Fruit fly (Drosophila melanogaster): Measurements from ENCODE around the gene CG31533.

The CG31533 gene

dm6 chr3R:14122347-14122812, 34.9 kb downstream of the CG31533 start, which contains the start of the genes Abi and twf (continued):
- peak; percentile 54 for TF ChIP-seq E2f2 (GFP tag; IDR thresholded peaks at IDR 0.05)
- TF ChIP-seq CG18599 (GFP tag; optimal IDR thresholded peaks at IDR 0.05), result peak; percentile 67
- TF ChIP-seq CG34376 (GFP tag; optimal IDR thresholded peaks at IDR 0.05), result peak; percentile 56
- TF ChIP-seq CG4404 (GFP tag; IDR thresholded peaks at IDR 0.05), result peak; percentile 52; the same call in 1 of the 2 replicates
- peak; percentile 11 for TF ChIP-seq CG3838 (GFP tag; optimal IDR thresholded peaks at IDR 0.05)
- peak; percentile 45 for TF ChIP-seq pum (GFP tag; optimal IDR thresholded peaks at IDR 0.05)
- no peak for TF ChIP-seq pan (optimal IDR thresholded peaks at IDR 0.05)
- TF ChIP-seq pan (GFP tag; optimal IDR thresholded peaks at IDR 0.05 in 1 of 2, IDR thresholded peaks at IDR 0.05 in 1 of 2), result peak in 1 of 2 experiments; percentile 77
- TF ChIP-seq CG8388 (GFP tag; optimal IDR thresholded peaks at IDR 0.05), result peak; percentile 60
- peak; percentile 74 for TF ChIP-seq CG2712 (tag; optimal IDR thresholded peaks at IDR 0.05)
- no peak for TF ChIP-seq GATAe (GFP tag; conservative IDR thresholded peaks at IDR 0.05)
- TF ChIP-seq CG32532 (GFP tag; IDR thresholded peaks at IDR 0.05), result peak; percentile 59
- no peak for TF ChIP-seq CG8765 (GFP tag; IDR thresholded peaks at IDR 0.05)
- peak in 1 of 2 experiments; percentile 79 for TF ChIP-seq insv (GFP tag; optimal IDR thresholded peaks at IDR 0.05)
- no peak for TF ChIP-seq Hey (tag; optimal IDR thresholded peaks at IDR 0.05)
- TF ChIP-seq CG10462 (GFP tag; optimal IDR thresholded peaks at IDR 0.05), result peak; percentile 39
- peak; percentile 42 for TF ChIP-seq gro (GFP tag; optimal IDR thresholded peaks at IDR 0.05)
- TF ChIP-seq esg (GFP tag; conservative IDR thresholded peaks at IDR 0.05), result peak; percentile 39
- TF ChIP-seq CG4328 (GFP tag; optimal IDR thresholded peaks at IDR 0.05), result no peak
- no peak for TF ChIP-seq CG14965 (GFP tag; optimal IDR thresholded peaks at IDR 0.05; ENCODE audit: borderline replicate concordance)
- TF ChIP-seq CG4360 (GFP tag; IDR thresholded peaks at IDR 0.05), result no peak
- peak; percentile 28; the same call in 1 of the 2 replicates for TF ChIP-seq Awh (GFP tag; IDR thresholded peaks at IDR 0.05)
- peak; percentile 45 for TF ChIP-seq HLH3B (GFP tag; IDR thresholded peaks at IDR 0.05)
- peak; percentile 29 for TF ChIP-seq CG1647 (GFP tag; optimal IDR thresholded peaks at IDR 0.05)
- TF ChIP-seq slp2 (GFP tag; optimal IDR thresholded peaks at IDR 0.05), result peak; percentile 50
- TF ChIP-seq ttk (GFP tag; IDR thresholded peaks at IDR 0.05), result peak; percentile 41
- TF ChIP-seq Bdp1 (GFP tag; optimal IDR thresholded peaks at IDR 0.05), result peak; percentile 62
- peak; percentile 57 for TF ChIP-seq CG18476 (GFP tag; optimal IDR thresholded peaks at IDR 0.05)
- no peak; the same call in 2 of the 3 replicates for TF ChIP-seq croc (GFP tag; conservative IDR thresholded peaks at IDR 0.05)
- TF ChIP-seq pb (GFP tag; optimal IDR thresholded peaks at IDR 0.05), result no peak
- no peak for TF ChIP-seq CG43689 (GFP tag; IDR thresholded peaks at IDR 0.05)
- TF ChIP-seq CG10321 (GFP tag; IDR thresholded peaks at IDR 0.05), result no peak
- TF ChIP-seq Lim3 (GFP tag; IDR thresholded peaks at IDR 0.05), result no peak
- no peak for TF ChIP-seq eve (GFP tag; optimal IDR thresholded peaks at IDR 0.05)
- TF ChIP-seq CG16863 (GFP tag; optimal IDR thresholded peaks at IDR 0.05), result peak; percentile 59
- no peak for TF ChIP-seq CG1792 (GFP tag; optimal IDR thresholded peaks at IDR 0.05)
- TF ChIP-seq pzg (GFP tag; optimal IDR thresholded peaks at IDR 0.05), result peak; percentile 52
- TF ChIP-seq vvl (GFP tag; IDR thresholded peaks at IDR 0.05), result peak; percentile 81
- TF ChIP-seq CG10431 (GFP tag; optimal IDR thresholded peaks at IDR 0.05), result no peak
- TF ChIP-seq CG10959 (GFP tag; IDR thresholded peaks at IDR 0.05), result no peak
- TF ChIP-seq Antp (GFP tag; optimal IDR thresholded peaks at IDR 0.05), result no peak
- no peak for TF ChIP-seq unc-4 (GFP tag; IDR thresholded peaks at IDR 0.05; ENCODE audit: partially characterized antibody)
- no peak for TF ChIP-seq knrl (GFP tag; IDR thresholded peaks at IDR 0.05; ENCODE audit: partially characterized antibody)
- TF ChIP-seq HLH54F (GFP tag; optimal IDR thresholded peaks at IDR 0.05), result peak; percentile 78
- no peak for TF ChIP-seq D19B (GFP tag; optimal IDR thresholded peaks at IDR 0.05)
- TF ChIP-seq sim (GFP tag; IDR thresholded peaks at IDR 0.05), result 0 out of 2 replicates have a peak, but pooled peaks have one; percentile 19
- no peak for TF ChIP-seq btn (GFP tag; optimal IDR thresholded peaks at IDR 0.05)
- no peak for TF ChIP-seq disco-r (GFP tag; optimal IDR thresholded peaks at IDR 0.05)
- peak; percentile 48 for TF ChIP-seq CG17186 (GFP tag; optimal IDR thresholded peaks at IDR 0.05)
- TF ChIP-seq CG9932 (GFP tag; IDR thresholded peaks at IDR 0.05), result peak; percentile 81
- TF ChIP-seq CG8359 (GFP tag; optimal IDR thresholded peaks at IDR 0.05; ENCODE audit: borderline replicate concordance), result no peak
- peak; percentile 45 for TF ChIP-seq CG18619 (GFP tag; optimal IDR thresholded peaks at IDR 0.05)

All from whole organism, embryonic.